Worm (Caenorhabditis elegans) whole organism, L4 larva: Measurements from ENCODE around the gene clec-265.

Source experiments
- ceh-62 ChIP-seq: sonication (generic microtip); optimal IDR thresholded peaks from 2 replicates; lab custom pipeline; 2017; ENCODE audit warnings: missing biosample characterization, missing genetic modification characterization
- fos-1 ChIP-seq: fragments of 150-350 bp; optimal IDR thresholded peaks from 2 replicates; lab custom pipeline; 2014; ENCODE audit warnings: missing biosample characterization, missing genetic modification characterization
- mep-1 ChIP-seq: fragments of 150-350 bp; sonication (generic microtip); optimal IDR thresholded peaks from 3 replicates; lab custom pipeline; 2014; ENCODE audit warnings: missing biosample characterization, missing genetic modification characterization
- nhr-28 ChIP-seq: fragments of 150-350 bp; optimal IDR thresholded peaks from 2 replicates; lab custom pipeline; 2014; ENCODE audit warnings: missing biosample characterization, missing genetic modification characterization
- sdz-12 ChIP-seq: fragments of 200-800 bp; sonication (Bioruptor generic); optimal IDR thresholded peaks from 2 replicates; lab custom pipeline; 2018; ENCODE audit warnings: mild to moderate bottlenecking, missing genetic modification characterization, missing compliant biosample characterization
- skn-1 ChIP-seq: fragments of 150-350 bp; optimal IDR thresholded peaks from 2 replicates; lab custom pipeline; 2014; ENCODE audit warnings: missing biosample characterization, missing genetic modification characterization
- unc-130 ChIP-seq: sonication (generic microtip); optimal IDR thresholded peaks from 2 replicates; lab custom pipeline; 2016; ENCODE audit warnings: missing genetic modification reagents, missing genetic modification characterization, missing compliant biosample characterization
- unc-39 ChIP-seq: sonication (generic microtip); optimal IDR thresholded peaks from 2 replicates; lab custom pipeline; 2017; ENCODE audit warnings: missing biosample characterization, missing genetic modification characterization
- zip-11 ChIP-seq: fragments of 200-800 bp; sonication (Bioruptor generic); IDR thresholded peaks from 2 replicates; pipeline ENCODE4 v1.3.6; 2022; ENCODE audit warnings: missing genetic modification characterization, missing compliant biosample characterization

ce11 chrX:3025145-3025544, 6.4 kb upstream of the clec-265 start:
- TF ChIP-seq zip-11 (GFP tag; lab: Robert Waterston, UW) (no peak), ceh-62 (no peak), nhr-28 (tag; lab: Kevin White, UChicago) (peak; percentile 22), skn-1 (tag; lab: Kevin White, UChicago) (no peak), fos-1 (no peak), sdz-12 (no peak), mep-1 (tag; lab: Kevin White, UChicago) (no peak), unc-39 (tag; lab: Kevin White, UChicago) (no peak), unc-130 (GFP tag; lab: Kevin White, UChicago) (no peak)
